Worm (Caenorhabditis elegans) whole organism, L1 larva: Measurements from ENCODE around the gene idpp-7.

Experiments used
- C16A3.4 ChIP-seq: fragments of 150-350 bp; optimal IDR thresholded peaks from 2 replicates; lab custom pipeline; 2014; ENCODE audit warnings: missing biosample characterization, missing genetic modification characterization
- ceh-82 ChIP-seq, 3 experiments: fragments of 150-350 bp in 1 of 3; sonication (generic microtip) in 2 of 3; optimal IDR thresholded peaks; 2 replicates each; lab custom pipeline; 2014 to 2017; ENCODE audit warnings: missing biosample characterization in 3 of 3, missing genetic modification characterization in 3 of 3
- ces-1 ChIP-seq: fragments of 150-350 bp; optimal IDR thresholded peaks from 2 replicates; lab custom pipeline; 2014; ENCODE audit warnings: missing biosample characterization, missing genetic modification reagents, missing genetic modification characterization
- elt-2 ChIP-seq: sonication (generic microtip); optimal IDR thresholded peaks from 2 replicates; lab custom pipeline; 2016; ENCODE audit warnings: missing genetic modification characterization, mild to moderate bottlenecking, inconsistent platforms, missing compliant biosample characterization, missing genetic modification reagents
- elt-3 ChIP-seq, 6 experiments: fragments of 150-350 bp in 1 of 6; sonication (generic microtip); optimal IDR thresholded peaks; 2 replicates each; lab custom pipeline; 2017 to 2018; ENCODE audit warnings: missing biosample characterization in 6 of 6, missing genetic modification characterization in 6 of 6, inconsistent platforms in 1 of 6
- grh-1 ChIP-seq: fragments of 200-800 bp; sonication (Bioruptor generic); IDR thresholded peaks from 2 replicates; pipeline ENCODE4 v1.3.6; 2022; ENCODE audit warnings: missing genetic modification reagents, missing genetic modification characterization, missing compliant biosample characterization
- nhr-47 ChIP-seq: sonication (generic microtip); optimal IDR thresholded peaks from 2 replicates; lab custom pipeline; 2016; ENCODE audit warnings: mild to moderate bottlenecking, missing genetic modification characterization, moderate library complexity, missing compliant biosample characterization
- nhr-90 ChIP-seq: sonication (generic microtip); optimal IDR thresholded peaks from 2 replicates; lab custom pipeline; 2016; ENCODE audit warnings: mild to moderate bottlenecking, missing genetic modification characterization, missing compliant biosample characterization; ENCODE audit not compliant: poor library complexity
- skn-1 ChIP-seq: fragments of 150-350 bp; optimal IDR thresholded peaks from 2 replicates; lab custom pipeline; 2014; ENCODE audit warnings: missing biosample characterization, missing genetic modification characterization
- snpc-4 ChIP-seq: fragments of 150-350 bp; optimal IDR thresholded peaks from 2 replicates; lab custom pipeline; 2014; ENCODE audit warnings: missing biosample characterization, missing genetic modification characterization
- unc-130 ChIP-seq: fragments of 150-350 bp; optimal IDR thresholded peaks from 2 replicates; lab custom pipeline; 2017; ENCODE audit warnings: missing biosample characterization, missing genetic modification characterization, inconsistent platforms

- no peak for TF ChIP-seq elt-2
- TF ChIP-seq snpc-4, result no peak
- TF ChIP-seq skn-1 (tag; lab: Kevin White, UChicago), result no peak
- TF ChIP-seq nhr-47 (tag; lab: Kevin White, UChicago), result no peak
- no peak for TF ChIP-seq unc-130 (tag; lab: Kevin White, UChicago)
- TF ChIP-seq elt-3 (tag; optimal IDR thresholded peaks at IDR 0.05; lab: Kevin White, UChicago), result no peak
- no peak for TF ChIP-seq ces-1
- TF ChIP-seq C16A3.4 (tag; lab: Kevin White, UChicago), result no peak
- TF ChIP-seq ceh-82 (tag; optimal IDR thresholded peaks at IDR 0.05; lab: Kevin White, UChicago), result no peak
- no peak for TF ChIP-seq nhr-90 (tag; lab: Kevin White, UChicago)
- no peak for TF ChIP-seq grh-1 (GFP tag; lab: Robert Waterston, UW)
These were observed 6.2 kb downstream of the idpp-7 start for ce11 chrIV:12725925-12726324.
